Worm (Caenorhabditis elegans) whole organism, L4 larva: ENCODE results near the gene ngn-1.

Experiments
- R02D3.7 ChIP-seq: fragments of 150-350 bp; sonication (generic microtip); optimal IDR thresholded peaks from 3 replicates; lab custom pipeline; 2014; ENCODE audit warnings: missing biosample characterization, missing genetic modification characterization
- daf-8 ChIP-seq: fragments of 200-800 bp; sonication (Bioruptor generic); IDR thresholded peaks from 2 replicates; pipeline ENCODE4 v1.3.6; 2022; ENCODE audit warnings: missing genetic modification characterization, missing compliant biosample characterization
- jun-1 ChIP-seq: fragments of 150-350 bp; optimal IDR thresholded peaks from 2 replicates; lab custom pipeline; 2014; ENCODE audit warnings: missing biosample characterization, missing genetic modification reagents, missing genetic modification characterization
- lin-13 ChIP-seq: fragments of 150-350 bp; optimal IDR thresholded peaks from 2 replicates; lab custom pipeline; 2014; ENCODE audit warnings: missing biosample characterization, missing genetic modification reagents, missing genetic modification characterization
- mdl-1 ChIP-seq, 2 experiments: fragments of 150-350 bp in 1 of 2; sonication (generic microtip) in 1 of 2; optimal IDR thresholded peaks; 2 replicates each; lab custom pipeline; 2014 to 2017; ENCODE audit warnings: missing biosample characterization in 2 of 2, missing genetic modification characterization in 2 of 2
- mxl-3 ChIP-seq: fragments of 200-800 bp; sonication (Bioruptor generic); optimal IDR thresholded peaks from 2 replicates; lab custom pipeline; 2018; ENCODE audit warnings: mild to moderate bottlenecking, missing genetic modification characterization, missing compliant biosample characterization
- nhr-237 ChIP-seq: sonication (generic microtip); optimal IDR thresholded peaks from 2 replicates; lab custom pipeline; 2017; ENCODE audit warnings: missing biosample characterization, missing genetic modification characterization
- nhr-6 ChIP-seq: fragments of 150-350 bp; optimal IDR thresholded peaks from 2 replicates; lab custom pipeline; 2014; ENCODE audit warnings: missing biosample characterization, missing genetic modification characterization
- pha-4 ChIP-seq, 2 experiments: fragments of 150-350 bp in 1 of 2; fragments of 200-800 bp in 1 of 2; sonication (Bioruptor generic) in 1 of 2; IDR thresholded peaks in 1 of 2; optimal IDR thresholded peaks in 1 of 2; 2 replicates each; pipeline versions ENCODE4 v1.3.6 to Lab custom; 2014 to 2022; ENCODE audit warnings: missing genetic modification characterization in 2 of 2, missing genetic modification reagents in 2 of 2, missing biosample characterization in 1 of 2, missing compliant biosample characterization in 1 of 2
- pqm-1 ChIP-seq: sonication (generic microtip); optimal IDR thresholded peaks from 2 replicates; lab custom pipeline; 2017; ENCODE audit warnings: missing biosample characterization, missing genetic modification characterization
- zag-1 ChIP-seq: fragments of 150-350 bp; optimal IDR thresholded peaks from 2 replicates; lab custom pipeline; 2014; ENCODE audit warnings: missing biosample characterization, missing genetic modification characterization

DNA sequence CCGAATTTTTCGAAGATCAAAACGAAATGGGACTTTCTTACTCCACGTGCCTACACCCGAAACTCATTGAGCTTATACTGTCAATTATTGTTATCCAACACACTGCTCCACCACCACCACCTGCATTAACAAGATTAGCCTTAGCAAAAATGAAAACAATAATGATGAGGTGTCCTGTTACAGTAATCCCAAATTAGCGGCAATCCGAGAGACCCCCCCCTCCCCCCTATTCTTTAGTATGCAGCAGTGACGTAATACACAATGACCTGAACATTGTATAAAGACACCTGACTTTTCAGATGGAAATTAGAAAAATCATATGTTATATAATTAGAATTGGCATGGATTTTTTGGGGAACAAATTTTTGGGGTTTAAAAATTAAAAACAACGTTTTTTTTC, 6.9 kb upstream of the ngn-1 start:
- TF ChIP-seq R02D3.7 (tag; lab: Kevin White, UChicago) (no peak), nhr-6 (tag; lab: Kevin White, UChicago) (no peak), pha-4 (GFP tag; IDR thresholded peaks at IDR 0.05; lab: Robert Waterston, UW) (no peak), pha-4 (tag; optimal IDR thresholded peaks at IDR 0.05; lab: Kevin White, UChicago) (no peak), nhr-237 (no peak), daf-8 (GFP tag; lab: Robert Waterston, UW) (no peak), lin-13 (GFP tag; lab: Kevin White, UChicago) (no peak), pqm-1 (tag; lab: Kevin White, UChicago) (no peak), mdl-1 (tag; optimal IDR thresholded peaks at IDR 0.05; lab: Kevin White, UChicago) (no peak), jun-1 (tag; lab: Kevin White, UChicago) (no peak), mxl-3 (no peak), zag-1 (no peak)
